Fruit fly (Drosophila melanogaster) whole organism, embryonic: ENCODE measurements around the gene CG14947.

Experiments
- BEAF-32 ChIP-seq: fragments of 200-800 bp; sonication (Bioruptor generic); optimal IDR thresholded peaks from 3 replicates; lab custom pipeline; 2017; ENCODE audit warnings: missing biosample characterization, missing genetic modification characterization, mild to moderate bottlenecking, moderate library complexity, missing genetic modification reagents
- CG12659 ChIP-seq: fragments of 200-800 bp; sonication (Bioruptor generic); optimal IDR thresholded peaks from 3 replicates; lab custom pipeline; 2017; ENCODE audit warnings: mild to moderate bottlenecking, missing biosample characterization, missing genetic modification reagents, missing genetic modification characterization
- CG14014 ChIP-seq: fragments of 200-800 bp; sonication (Bioruptor generic); IDR thresholded peaks from 2 replicates; pipeline ENCODE4 v1.3.6; 2022; ENCODE audit warnings: missing biosample characterization, missing genetic modification characterization
- CG15073 ChIP-seq: fragments of 200-800 bp; sonication (Bioruptor generic); optimal IDR thresholded peaks from 2 replicates; lab custom pipeline; 2016; ENCODE audit warnings: missing biosample characterization, missing genetic modification characterization
- CG17359 ChIP-seq: fragments of 200-800 bp; sonication (Bioruptor generic); optimal IDR thresholded peaks from 3 replicates; lab custom pipeline; 2018; ENCODE audit warnings: missing biosample characterization, mild to moderate bottlenecking, missing genetic modification characterization, moderate library complexity
- CG17361 ChIP-seq: fragments of 200-800 bp; sonication (Bioruptor generic); IDR thresholded peaks from 3 replicates; pipeline ENCODE4 v1.3.6; 2022; ENCODE audit warnings: missing biosample characterization, missing genetic modification characterization
- CG17568 ChIP-seq: fragments of 200-800 bp; sonication (Bioruptor generic); optimal IDR thresholded peaks from 2 replicates; lab custom pipeline; 2018; ENCODE audit warnings: missing biosample characterization, mild to moderate bottlenecking, missing genetic modification characterization, moderate library complexity
- CG17829 ChIP-seq: fragments of 200-800 bp; optimal IDR thresholded peaks from 2 replicates; lab custom pipeline; 2019; ENCODE audit warnings: missing biosample characterization, mild to moderate bottlenecking, missing genetic modification characterization, moderate library complexity
- CG2116 ChIP-seq: fragments of 200-800 bp; sonication (Bioruptor generic); optimal IDR thresholded peaks from 3 replicates; lab custom pipeline; 2018; ENCODE audit warnings: missing biosample characterization, mild to moderate bottlenecking, missing genetic modification characterization
- CG2712 ChIP-seq: fragments of 200-800 bp; optimal IDR thresholded peaks from 3 replicates; lab custom pipeline; 2019; ENCODE audit warnings: missing biosample characterization, mild to moderate bottlenecking, missing genetic modification characterization, moderate library complexity
- CG30020 ChIP-seq: fragments of 200-800 bp; optimal IDR thresholded peaks from 2 replicates; lab custom pipeline; 2019; ENCODE audit warnings: missing biosample characterization, mild to moderate bottlenecking, missing genetic modification characterization, moderate library complexity
- CG3281 ChIP-seq: fragments of 200-800 bp; sonication (Bioruptor generic); optimal IDR thresholded peaks from 3 replicates; lab custom pipeline; 2017; ENCODE audit warnings: missing biosample characterization, mild to moderate bottlenecking, missing genetic modification characterization
- CG42726 ChIP-seq: fragments of 200-800 bp; sonication (Bioruptor generic); IDR thresholded peaks from 2 replicates; pipeline ENCODE4 v1.3.6; 2022; ENCODE audit warnings: missing biosample characterization, missing genetic modification characterization; ENCODE audit not compliant: partially characterized antibody
- CG5953 ChIP-seq: fragments of 200-800 bp; sonication (Bioruptor generic); IDR thresholded peaks from 2 replicates; pipeline ENCODE4 v1.3.6; 2022; ENCODE audit warnings: missing biosample characterization, missing genetic modification characterization
- CG6791 ChIP-seq: fragments of 200-800 bp; sonication (Bioruptor generic); IDR thresholded peaks from 3 replicates; pipeline ENCODE4 v1.3.6; 2022; ENCODE audit warnings: missing biosample characterization, missing genetic modification characterization; ENCODE audit not compliant: partially characterized antibody
- CG7928 ChIP-seq: fragments of 200-800 bp; sonication (Bioruptor generic); optimal IDR thresholded peaks from 2 replicates; lab custom pipeline; 2017; ENCODE audit warnings: missing biosample characterization, mild to moderate bottlenecking, missing genetic modification characterization
- CG9797 ChIP-seq: fragments of 200-800 bp; sonication (Bioruptor generic); optimal IDR thresholded peaks from 3 replicates; lab custom pipeline; 2018; ENCODE audit warnings: missing biosample characterization, mild to moderate bottlenecking, missing genetic modification characterization
- E2f1 ChIP-seq: fragments of 200-800 bp; sonication (Bioruptor generic); IDR thresholded peaks from 2 replicates; pipeline ENCODE4 v1.3.6; 2022; ENCODE audit warnings: missing biosample characterization, missing genetic modification characterization
- Ets97D ChIP-seq: fragments of 200-800 bp; sonication (Bioruptor generic); optimal IDR thresholded peaks from 3 replicates; lab custom pipeline; 2016; ENCODE audit warnings: missing biosample characterization, missing genetic modification characterization
- Gsc ChIP-seq: fragments of 200-800 bp; sonication (Bioruptor generic); IDR thresholded peaks from 2 replicates; pipeline ENCODE4 v1.3.6; 2022; ENCODE audit warnings: missing biosample characterization, missing genetic modification characterization
- HHEX ChIP-seq: fragments of 200-800 bp; sonication (Bioruptor generic); optimal IDR thresholded peaks from 3 replicates; lab custom pipeline; 2017; ENCODE audit warnings: missing biosample characterization, mild to moderate bottlenecking, missing genetic modification characterization, missing genetic modification reagents
- Hey ChIP-seq: fragments of 200-800 bp; sonication (Bioruptor generic); optimal IDR thresholded peaks from 3 replicates; lab custom pipeline; 2018; ENCODE audit warnings: missing biosample characterization, mild to moderate bottlenecking, missing genetic modification characterization
- Max ChIP-seq: fragments of 200-800 bp; sonication (Bioruptor generic); optimal IDR thresholded peaks from 2 replicates; lab custom pipeline; 2016; ENCODE audit warnings: missing biosample characterization, mild to moderate bottlenecking, missing genetic modification characterization
- Meics ChIP-seq: fragments of 200-800 bp; sonication (Bioruptor generic); optimal IDR thresholded peaks from 2 replicates; lab custom pipeline; 2017; ENCODE audit warnings: missing biosample characterization, mild to moderate bottlenecking, missing genetic modification characterization
- Neu2 ChIP-seq: fragments of 200-800 bp; sonication (Bioruptor generic); optimal IDR thresholded peaks from 3 replicates; lab custom pipeline; 2016; ENCODE audit warnings: missing biosample characterization, missing genetic modification characterization, borderline replicate concordance
- Opbp ChIP-seq: fragments of 200-800 bp; sonication (Bioruptor generic); IDR thresholded peaks from 3 replicates; pipeline ENCODE4 v1.3.6; 2022; ENCODE audit warnings: missing biosample characterization, missing genetic modification characterization; ENCODE audit not compliant: partially characterized antibody
- Scr ChIP-seq: fragments of 200-800 bp; sonication (Bioruptor generic); IDR thresholded peaks from 2 replicates; pipeline ENCODE4 v1.3.6; 2022; ENCODE audit warnings: missing biosample characterization, missing genetic modification characterization; ENCODE audit not compliant: partially characterized antibody
- Sin3A ChIP-seq: fragments of >200 bp; optimal IDR thresholded peaks from 2 replicates; lab custom pipeline; 2018
- Sry-δ ChIP-seq: fragments of 200-800 bp; sonication (Bioruptor generic); optimal IDR thresholded peaks from 2 replicates; lab custom pipeline; 2016; ENCODE audit warnings: missing biosample characterization, missing genetic modification characterization
- Stat92E ChIP-seq, 3 experiments: fragments of >200 bp in 2 of 3; fragments of 200-800 bp in 1 of 3; sonication (Bioruptor generic) in 1 of 3; optimal IDR thresholded peaks; 2 replicates each; lab custom pipeline; 2017 to 2019; ENCODE audit warnings: missing biosample characterization in 3 of 3, missing genetic modification characterization in 3 of 3, mild to moderate bottlenecking in 1 of 3, moderate library complexity in 1 of 3
- YL-1 ChIP-seq: fragments of 200-800 bp; sonication (Bioruptor generic); optimal IDR thresholded peaks from 3 replicates; lab custom pipeline; 2017; ENCODE audit warnings: missing biosample characterization, mild to moderate bottlenecking, missing genetic modification characterization
- amos ChIP-seq: fragments of 200-800 bp; sonication (Bioruptor generic); IDR thresholded peaks from 2 replicates; pipeline ENCODE4 v1.3.6; 2022; ENCODE audit warnings: missing biosample characterization, missing genetic modification characterization; ENCODE audit not compliant: partially characterized antibody
- bbx ChIP-seq: fragments of 200-800 bp; sonication (Bioruptor generic); IDR thresholded peaks from 2 replicates; pipeline ENCODE4 v1.3.6; 2022; ENCODE audit warnings: missing biosample characterization, missing genetic modification characterization; ENCODE audit not compliant: partially characterized antibody
- caup ChIP-seq: fragments of 200-800 bp; sonication (Bioruptor generic); optimal IDR thresholded peaks from 3 replicates; lab custom pipeline; 2017; ENCODE audit warnings: missing biosample characterization, mild to moderate bottlenecking, missing genetic modification characterization, moderate library complexity; ENCODE audit not compliant: severe bottlenecking
- crc ChIP-seq: fragments of 200-800 bp; sonication (Bioruptor generic); optimal IDR thresholded peaks from 2 replicates; lab custom pipeline; 2016; ENCODE audit warnings: missing biosample characterization, missing genetic modification characterization
- dm ChIP-seq: fragments of 200-800 bp; sonication (Bioruptor generic); optimal IDR thresholded peaks from 3 replicates; lab custom pipeline; 2016; ENCODE audit warnings: missing biosample characterization, missing genetic modification characterization
- ewg ChIP-seq: fragments of 200-800 bp; sonication (Bioruptor generic); optimal IDR thresholded peaks from 3 replicates; lab custom pipeline; 2017; ENCODE audit warnings: mild to moderate bottlenecking, missing biosample characterization, missing genetic modification reagents, missing genetic modification characterization
- gce ChIP-seq: fragments of 200-800 bp; sonication (Bioruptor generic); IDR thresholded peaks from 3 replicates; pipeline ENCODE4 v1.3.6; 2022; ENCODE audit warnings: missing biosample characterization, missing genetic modification characterization
- hkb ChIP-seq, 2 experiments: fragments of 200-800 bp in 1 of 2; fragments of >200 bp in 1 of 2; sonication (Bioruptor generic) in 1 of 2; IDR thresholded peaks in 1 of 2; optimal IDR thresholded peaks in 1 of 2; 2 replicates each; pipeline versions ENCODE4 v1.3.6 to Lab custom; 2017 to 2022; ENCODE audit warnings: missing biosample characterization in 1 of 2, missing genetic modification characterization in 1 of 2
- lbe ChIP-seq: fragments of 200-800 bp; sonication (Bioruptor generic); optimal IDR thresholded peaks from 2 replicates; lab custom pipeline; 2016; ENCODE audit warnings: missing biosample characterization, mild to moderate bottlenecking, missing genetic modification characterization
- pzg ChIP-seq: fragments of 200-800 bp; sonication (Bioruptor generic); optimal IDR thresholded peaks from 3 replicates; lab custom pipeline; 2018; ENCODE audit warnings: missing biosample characterization, mild to moderate bottlenecking, missing genetic modification characterization, moderate library complexity
- scrt ChIP-seq: fragments of 200-800 bp; sonication (Bioruptor generic); optimal IDR thresholded peaks from 2 replicates; lab custom pipeline; 2018; ENCODE audit warnings: missing biosample characterization, mild to moderate bottlenecking, missing genetic modification characterization, moderate library complexity
- sna ChIP-seq: fragments of 200-800 bp; sonication (Bioruptor generic); IDR thresholded peaks from 2 replicates; pipeline ENCODE4 v1.3.6; 2022; ENCODE audit warnings: missing biosample characterization, missing genetic modification characterization; ENCODE audit not compliant: partially characterized antibody
- tna ChIP-seq: fragments of 200-800 bp; sonication (Bioruptor generic); IDR thresholded peaks from 2 replicates; pipeline ENCODE4 v1.3.6; 2022; ENCODE audit warnings: missing biosample characterization, missing genetic modification characterization; ENCODE audit not compliant: partially characterized antibody
- ttk ChIP-seq: fragments of 200-800 bp; sonication (Bioruptor generic); IDR thresholded peaks from 2 replicates; pipeline ENCODE4 v2.1.2; 2022; ENCODE audit warnings: missing biosample characterization, missing genetic modification characterization
- yki ChIP-seq: fragments of >200 bp; optimal IDR thresholded peaks from 3 replicates; lab custom pipeline; 2018
- zfh1 ChIP-seq: fragments of 200-800 bp; sonication (Bioruptor generic); IDR thresholded peaks from 3 replicates; pipeline ENCODE4 v1.3.6; 2022; ENCODE audit warnings: missing biosample characterization, missing genetic modification characterization

Gene CG14947

dm6 chr2L:12055837-12056388 lies 20.0 kb upstream of the CG14947 start, which contains the start of the genes JhI-21, RpL7-like and CG34164 (continued):
- peak; percentile 61 for TF ChIP-seq CG6791
- no peak for TF ChIP-seq Gsc (GFP tag; lab: Robert Waterston, UW)
- TF ChIP-seq CG5953 (GFP tag; lab: Robert Waterston, UW): no peak
- TF ChIP-seq CG2116 (GFP tag; lab: Kevin White, UChicago): peak; percentile 93
- TF ChIP-seq CG2712 (tag; lab: Kevin White, UChicago): peak; percentile 14
- peak; percentile 17; the same call in 1 of the 2 replicates for TF ChIP-seq tna (GFP tag; lab: Robert Waterston, UW)
- TF ChIP-seq CG42726 (GFP tag; lab: Robert Waterston, UW): peak; percentile 49; the same call in 1 of the 2 replicates
- peak; percentile 18 for TF ChIP-seq CG17359 (tag; lab: Kevin White, UChicago)
- 0 out of 3 replicates have a peak, but pooled peaks have one; percentile 31 for TF ChIP-seq gce (GFP tag; lab: Robert Waterston, UW)
- peak; percentile 82 for TF ChIP-seq Max (GFP tag; lab: Kevin White, UChicago)
- TF ChIP-seq Stat92E (GFP tag; optimal IDR thresholded peaks at IDR 0.05; lab: Kevin White, UChicago): peak in 1 of 3 experiments; percentile 64
- TF ChIP-seq ttk (GFP tag; lab: Robert Waterston, UW): peak; percentile 58; the same call in 1 of the 2 replicates
- peak; percentile 95 for TF ChIP-seq Sry-δ (GFP tag; lab: Kevin White, UChicago)
- TF ChIP-seq pzg (GFP tag; lab: Kevin White, UChicago): peak; percentile 86
- peak; percentile 70; the same call in 1 of the 2 replicates for TF ChIP-seq amos (GFP tag; lab: Robert Waterston, UW)
- no peak for TF ChIP-seq Neu2 (GFP tag; lab: Kevin White, UChicago)
- TF ChIP-seq sna (GFP tag; lab: Robert Waterston, UW): peak; percentile 43; the same call in 1 of the 2 replicates
- TF ChIP-seq BEAF-32 (GFP tag; lab: Kevin White, UChicago): peak; percentile 71
- TF ChIP-seq CG17829 (tag; lab: Kevin White, UChicago): peak; percentile 8
- no peak for TF ChIP-seq CG14014 (GFP tag; lab: Robert Waterston, UW)
- TF ChIP-seq CG17361 (GFP tag; lab: Robert Waterston, UW): peak; percentile 31; the same call in 1 of the 3 replicates
- TF ChIP-seq CG30020 (tag; lab: Kevin White, UChicago): peak; percentile 2
- peak; percentile 88 for TF ChIP-seq dm (GFP tag; lab: Kevin White, UChicago)
- no peak for TF ChIP-seq HHEX (GFP tag; lab: Kevin White, UChicago)
- no peak for TF ChIP-seq hkb (optimal IDR thresholded peaks at IDR 0.05; lab: Kevin White, UChicago)
- peak; percentile 31; the same call in 1 of the 2 replicates for TF ChIP-seq hkb (GFP tag; IDR thresholded peaks at IDR 0.05; lab: Robert Waterston, UW)
- peak; percentile 2 for TF ChIP-seq CG12659 (GFP tag; lab: Kevin White, UChicago)
- TF ChIP-seq CG9797 (GFP tag; lab: Kevin White, UChicago): peak; percentile 9
- peak; percentile 33 for TF ChIP-seq ewg (GFP tag; lab: Kevin White, UChicago)
- peak; percentile 30; the same call in 1 of the 3 replicates for TF ChIP-seq zfh1 (GFP tag; lab: Robert Waterston, UW)
- peak; percentile 66 for TF ChIP-seq Scr
- TF ChIP-seq lbe: peak; percentile 69
- peak; percentile 83 for TF ChIP-seq YL-1 (GFP tag; lab: Kevin White, UChicago)
- TF ChIP-seq caup: no peak
- TF ChIP-seq scrt: peak; percentile 97
- TF ChIP-seq crc (GFP tag; lab: Kevin White, UChicago): no peak
- TF ChIP-seq CG15073 (GFP tag; lab: Kevin White, UChicago): peak; percentile 12
- peak; percentile 19; the same call in 1 of the 2 replicates for TF ChIP-seq E2f1 (GFP tag; lab: Robert Waterston, UW)
- TF ChIP-seq yki (lab: Kevin White, UChicago): peak; percentile 89
- TF ChIP-seq CG3281 (GFP tag; lab: Kevin White, UChicago): peak; percentile 6
- TF ChIP-seq bbx: peak; percentile 64
- TF ChIP-seq Sin3A (lab: Kevin White, UChicago): peak; percentile 43
- TF ChIP-seq CG7928: no peak
- peak; percentile 64; the same call in 1 of the 3 replicates for TF ChIP-seq Opbp (GFP tag; lab: Robert Waterston, UW)
- peak; percentile 22 for TF ChIP-seq Meics (GFP tag; lab: Kevin White, UChicago)
- peak; percentile 77 for TF ChIP-seq Ets97D (GFP tag; lab: Kevin White, UChicago)
- no peak for TF ChIP-seq CG17568 (GFP tag; lab: Kevin White, UChicago)
- TF ChIP-seq Hey (tag; lab: Kevin White, UChicago): no peak
